Fruit fly (Drosophila melanogaster) whole organism, wandering third instar larva: ENCODE measurements around the gene TrpA1.

Experiments used
- HLH106 ChIP-seq: fragments of 200-800 bp; optimal IDR thresholded peaks from 3 replicates; lab custom pipeline; 2019; ENCODE audit warnings: missing biosample characterization, mild to moderate bottlenecking, missing genetic modification characterization, moderate library complexity
- h ChIP-seq: fragments of 200-800 bp; sonication (Bioruptor generic); optimal IDR thresholded peaks from 3 replicates; lab custom pipeline; 2016; ENCODE audit warnings: missing biosample characterization, mild to moderate bottlenecking, missing genetic modification characterization
- rgr ChIP-seq: fragments of 200-800 bp; sonication (Bioruptor generic); optimal IDR thresholded peaks from 3 replicates; lab custom pipeline; 2016; ENCODE audit warnings: missing biosample characterization, mild to moderate bottlenecking, missing genetic modification characterization

DNA sequence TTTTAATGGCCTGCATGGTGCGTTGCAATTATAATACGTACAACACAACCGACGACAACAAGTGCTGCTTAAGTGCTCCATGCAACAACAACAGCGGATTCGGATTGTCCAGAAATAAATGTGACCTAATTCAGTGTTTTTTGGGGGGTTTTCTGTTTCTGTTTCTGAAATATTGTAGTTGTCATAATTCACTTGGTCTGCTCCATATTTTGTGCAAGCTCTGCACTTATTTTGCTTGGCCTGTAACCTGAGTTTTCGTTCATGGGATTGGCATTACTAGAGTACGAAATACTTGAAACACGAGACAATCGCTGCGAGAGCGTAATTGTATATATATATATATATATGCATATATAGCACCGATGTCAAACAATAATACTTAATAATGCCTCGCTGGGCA lies 35.7 kb downstream of the TrpA1 start:
- TF ChIP-seq h (GFP tag; lab: Kevin White, UChicago): no peak
- TF ChIP-seq rgr: no peak
- no peak for TF ChIP-seq HLH106 (tag; lab: Kevin White, UChicago)
